Worm (Caenorhabditis elegans): ENCODE data around the gene F35G12.12.

The F35G12.12 gene

DNA sequence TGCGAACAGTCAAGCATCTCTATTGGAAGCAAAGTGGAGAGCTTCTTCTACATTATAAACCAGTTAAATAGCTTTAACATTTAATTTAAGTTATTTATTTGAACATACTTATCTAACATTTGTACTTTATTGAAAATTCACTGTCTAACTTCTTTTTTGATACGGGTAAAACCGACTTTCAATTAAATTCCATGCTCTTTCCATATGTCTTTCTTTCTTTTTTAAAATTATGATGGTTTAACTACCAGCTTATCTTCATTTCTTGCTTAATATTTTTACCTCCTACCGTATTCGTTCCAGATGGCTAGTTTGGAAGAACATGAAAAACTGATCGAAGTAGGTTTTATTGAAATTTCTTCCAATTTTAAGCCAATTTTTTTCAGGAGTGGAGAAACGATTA is at the start of gene F35G12.12:
F35G12.12 (plus strand) TSS at position 301 of the 400 bp plus-strand sequence.
- TF ChIP-seq unc-62 (GFP tag; optimal IDR thresholded peaks at IDR 0.05) = no peak

DNA sequence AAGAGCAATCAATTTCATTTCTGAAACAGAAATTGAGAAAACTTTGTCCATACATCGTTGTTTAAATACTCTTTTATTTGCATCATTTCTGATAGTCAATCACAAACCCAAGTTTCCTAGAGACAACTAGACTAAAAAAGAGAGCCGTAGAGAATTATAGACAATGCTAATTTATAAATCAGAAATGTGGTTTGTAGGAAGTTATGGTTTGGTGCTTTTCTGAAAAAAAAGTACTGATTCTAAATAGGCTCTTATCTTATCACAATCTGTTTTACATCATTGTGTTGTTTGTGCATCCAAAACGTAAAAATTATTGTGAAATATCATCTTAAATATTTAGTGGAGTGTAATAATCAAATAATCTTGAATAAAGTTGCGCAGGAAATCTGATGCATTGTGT is 41.0 kb upstream of the F35G12.12 start, which contains the start of gene ugt-62:
ugt-62 (minus strand) TSS at position 20 of the 400 bp plus-strand sequence.
- TF ChIP-seq unc-62 (GFP tag; optimal IDR thresholded peaks at IDR 0.05) = no peak

DNA sequence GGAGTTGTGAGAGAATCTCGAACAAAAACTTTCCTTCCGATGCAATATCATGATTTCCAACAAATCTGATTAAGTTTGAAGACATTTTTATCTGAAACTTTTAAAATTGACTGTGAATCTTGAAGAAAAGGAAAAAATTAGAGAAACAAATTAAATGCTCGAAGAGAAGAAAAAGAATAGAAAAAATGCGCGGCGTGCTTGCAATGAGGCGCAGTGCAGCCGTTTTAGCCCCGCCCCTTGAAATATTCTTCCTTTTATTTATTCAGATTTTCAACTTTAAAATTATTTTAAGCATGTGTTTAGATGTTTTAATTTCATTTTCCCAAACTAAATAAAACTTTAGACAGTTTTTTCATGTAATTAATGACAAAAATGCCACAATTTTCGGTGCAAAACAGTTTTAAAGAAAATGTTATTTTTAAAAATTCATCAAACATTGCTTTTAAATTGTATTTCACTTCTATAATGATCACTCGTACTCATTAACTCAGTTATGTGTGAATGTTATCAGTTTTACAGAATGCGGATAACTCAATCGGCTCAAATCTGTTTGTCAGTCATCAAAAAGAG is 39.1 kb upstream of the F35G12.12 start, which contains the start of the genes mrps-34 and cisd-3.1:
mrps-34 (minus strand) TSS at position 91 of the 570 bp plus-strand sequence.
cisd-3.1 (plus strand) TSS at position 520 of the 570 bp plus-strand sequence.
- no peak for TF ChIP-seq unc-62 (GFP tag; optimal IDR thresholded peaks at IDR 0.05)

DNA sequence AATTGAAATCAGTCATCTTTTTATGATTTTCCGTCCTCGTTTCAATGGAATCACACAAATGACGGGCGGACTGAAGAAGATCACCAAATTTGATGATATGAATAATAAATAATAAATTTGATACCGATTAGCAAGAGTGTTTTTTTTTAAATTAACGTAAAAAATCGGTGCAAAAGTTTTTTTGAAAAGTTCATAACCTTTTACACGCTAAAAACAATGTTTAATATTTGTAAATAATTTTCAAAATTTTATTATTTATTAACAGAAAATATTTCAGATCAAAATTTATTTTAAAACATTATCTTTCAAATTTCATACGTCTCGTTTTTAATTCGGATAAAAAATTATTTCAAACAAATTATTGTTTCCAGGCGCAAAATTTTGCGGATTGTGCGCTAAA is 36.6 kb upstream of the F35G12.12 start, which contains the start of gene M88.3:
M88.3 (minus strand) TSS at position 101 of the 400 bp plus-strand sequence.
- no peak for TF ChIP-seq unc-62 (GFP tag; optimal IDR thresholded peaks at IDR 0.05)

DNA sequence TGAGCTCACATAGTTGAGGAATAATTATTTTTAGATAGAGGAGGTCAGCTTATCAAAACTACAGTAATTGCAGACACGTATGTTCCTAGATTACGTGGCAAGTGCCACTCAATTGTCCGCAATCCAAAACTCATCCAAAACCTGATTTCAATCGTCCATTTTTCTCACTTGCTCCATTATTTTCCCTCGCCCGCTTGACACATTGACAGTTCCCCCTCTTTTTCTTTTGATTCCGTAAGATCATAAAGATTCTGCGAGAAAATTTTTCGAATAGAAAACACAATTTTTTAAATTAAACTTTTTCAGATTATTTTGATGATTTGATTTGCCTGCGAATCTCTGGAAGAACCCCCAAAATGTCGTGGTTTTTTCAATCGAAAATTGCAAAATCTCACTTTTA is 32.9 kb upstream of the F35G12.12 start, which contains the start of gene M88.4:
M88.4 (plus strand) TSS at position 301 of the 400 bp plus-strand sequence.
- TF ChIP-seq unc-62 (GFP tag; optimal IDR thresholded peaks at IDR 0.05) = no peak

DNA sequence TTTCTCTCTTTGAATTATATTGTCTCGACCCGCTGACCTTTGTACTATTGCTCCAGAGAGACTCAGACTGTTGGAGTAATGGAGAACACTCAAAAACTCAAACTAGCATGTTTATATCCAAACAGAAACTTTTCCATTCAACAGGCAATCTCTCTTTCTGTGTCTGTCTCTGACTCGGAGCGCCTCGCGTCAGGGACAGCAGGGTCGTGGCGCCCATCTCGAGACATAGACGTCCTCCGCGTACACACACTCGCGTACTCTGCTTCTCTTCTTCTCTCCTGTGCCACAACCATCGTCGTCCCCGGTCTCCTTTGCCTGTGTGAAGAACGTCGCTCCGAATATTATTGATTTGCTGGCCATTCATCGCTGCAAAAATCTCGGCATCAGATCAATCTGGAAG is 29.6 kb upstream of the F35G12.12 start:
- TF ChIP-seq unc-62 (GFP tag; optimal IDR thresholded peaks at IDR 0.05) = no peak

DNA sequence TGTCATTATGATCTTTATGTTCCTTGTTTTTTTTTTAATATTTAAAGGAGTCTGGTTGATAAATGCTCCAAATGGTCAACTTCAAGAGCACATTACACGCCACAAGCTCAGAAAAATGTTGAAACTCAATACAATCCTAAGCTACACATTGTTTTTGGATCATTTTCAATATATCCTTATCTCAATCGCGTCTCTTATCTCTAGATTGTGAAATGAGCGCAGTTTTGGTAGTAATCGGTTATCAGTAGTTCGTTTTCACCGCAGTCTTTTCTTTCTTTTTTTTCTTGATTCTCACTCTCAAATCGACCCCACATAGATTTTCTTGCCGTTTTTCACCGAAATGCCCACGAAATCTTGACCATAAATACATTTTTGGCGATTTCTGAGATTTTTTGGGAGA is 28.7 kb upstream of the F35G12.12 start:
- TF ChIP-seq unc-62 (GFP tag; optimal IDR thresholded peaks at IDR 0.05) = no peak

DNA sequence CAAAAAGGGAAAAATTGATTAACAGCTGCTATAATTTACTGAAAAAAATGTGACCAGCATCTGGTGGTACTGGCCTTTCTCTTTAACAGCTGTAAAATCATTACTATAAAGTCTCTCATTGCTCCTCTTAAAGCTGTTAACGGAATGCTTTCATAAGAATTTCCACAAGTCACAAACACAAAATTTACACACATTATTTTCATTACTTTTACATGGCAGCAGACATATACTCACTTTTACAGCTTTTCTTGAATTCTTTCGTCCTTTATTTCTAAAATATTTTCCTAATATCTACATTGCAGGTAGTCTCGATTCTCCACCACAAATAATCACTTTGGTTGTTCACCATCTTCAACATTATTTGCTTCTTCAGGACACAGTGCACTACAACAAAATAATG is 28.3 kb upstream of the F35G12.12 start, which contains the start of gene imph-1:
imph-1 (plus strand) TSS at position 301 of the 400 bp plus-strand sequence.
- no peak for TF ChIP-seq unc-62 (GFP tag; optimal IDR thresholded peaks at IDR 0.05)

DNA sequence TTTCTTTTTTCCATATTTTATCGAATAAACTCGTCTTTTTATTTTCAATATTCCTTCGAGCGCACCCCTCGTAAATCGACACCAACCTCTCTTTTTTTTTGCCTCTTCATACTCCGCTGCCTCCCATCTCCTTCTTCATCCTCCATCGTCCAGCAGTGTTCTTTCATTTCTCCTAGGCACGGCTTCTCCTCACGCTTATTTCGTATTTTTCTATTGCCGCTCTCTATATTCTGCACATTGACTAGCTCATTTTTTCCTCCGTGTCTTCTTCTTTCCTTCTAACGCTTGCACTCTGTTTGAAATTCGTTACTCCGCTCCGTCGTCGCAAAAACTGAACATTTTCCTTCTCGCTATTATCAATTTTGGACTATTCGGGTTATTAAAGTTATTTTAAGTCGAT is 26.2 kb upstream of the F35G12.12 start:
- TF ChIP-seq unc-62 (GFP tag; optimal IDR thresholded peaks at IDR 0.05) = no peak

DNA sequence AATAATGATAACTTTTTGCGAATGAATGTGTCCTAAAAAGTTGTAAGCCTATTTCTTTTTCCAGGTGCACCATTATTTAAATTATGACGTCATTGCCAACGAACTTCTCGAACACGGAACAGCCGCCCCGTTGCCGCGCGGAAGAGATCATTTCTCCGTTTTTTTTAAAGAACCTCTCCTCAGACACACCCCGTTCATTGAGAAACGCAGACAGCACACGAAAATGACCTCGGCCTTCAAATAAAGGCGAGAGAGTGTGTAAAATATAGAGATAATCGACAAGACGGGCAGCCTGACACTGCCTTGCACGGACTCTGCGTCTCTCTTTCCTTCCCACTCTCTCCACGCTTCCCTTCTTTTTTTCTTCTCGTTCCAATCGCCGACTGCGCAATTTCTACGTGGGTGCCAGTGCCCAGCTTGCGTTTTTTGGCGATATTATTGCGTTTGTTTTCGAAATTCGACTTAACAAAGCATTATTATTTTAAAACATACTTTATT is 21.2 kb upstream of the F35G12.12 start:
- TF ChIP-seq unc-62 (GFP tag; optimal IDR thresholded peaks at IDR 0.05) = no peak

DNA sequence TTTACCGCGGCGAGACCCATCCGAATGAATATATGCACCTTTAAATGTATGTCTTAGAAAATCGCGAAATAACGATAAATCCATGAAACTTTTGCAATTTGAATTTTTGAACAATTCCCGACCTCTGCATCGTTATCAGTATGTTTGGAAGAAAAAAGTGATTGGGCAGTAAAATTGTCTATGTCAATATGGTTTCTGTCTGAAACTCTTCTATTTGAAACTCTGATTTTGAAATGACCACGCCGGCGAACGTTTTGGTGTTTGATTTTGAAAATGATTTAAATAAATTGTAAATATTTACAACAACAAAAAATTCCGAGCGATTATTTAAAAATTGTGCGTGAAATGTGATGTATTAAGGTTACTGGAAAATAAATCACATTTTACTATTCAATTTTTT is 20.3 kb upstream of the F35G12.12 start:
- TF ChIP-seq unc-62 (GFP tag; optimal IDR thresholded peaks at IDR 0.05) = no peak

DNA sequence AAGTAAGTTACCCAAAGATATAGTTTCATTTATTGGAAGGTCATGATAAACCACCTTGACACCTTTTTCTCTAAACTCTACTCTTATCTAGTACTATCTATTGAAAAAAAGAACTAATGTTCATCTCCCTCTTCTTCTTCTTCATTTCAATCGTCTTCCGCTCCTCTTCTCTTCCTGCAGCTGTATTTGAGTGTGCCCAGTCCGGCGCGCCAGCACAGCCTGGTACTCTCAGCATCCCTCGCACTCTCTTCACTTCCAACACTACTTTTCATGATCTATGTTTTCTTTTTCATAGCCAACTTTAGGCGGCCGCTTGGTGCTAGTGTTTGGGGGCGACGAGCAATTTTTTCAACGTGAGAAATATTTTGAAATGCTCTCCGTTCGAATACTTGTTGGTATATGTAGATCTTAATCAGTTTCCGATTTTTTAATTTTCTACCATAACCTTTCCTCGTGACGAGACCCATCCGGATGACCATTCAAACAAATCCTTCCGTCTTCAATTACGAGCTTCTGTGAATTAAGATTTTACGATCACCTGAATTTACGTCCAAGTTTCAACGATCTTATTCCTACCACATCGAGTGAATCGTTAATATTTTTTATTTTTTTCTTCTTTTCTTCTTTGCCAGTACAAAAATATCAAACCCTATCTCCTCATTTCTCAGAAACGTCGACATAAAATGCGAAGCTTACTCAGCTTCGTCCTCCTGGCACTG is 19.4 kb upstream of the F35G12.12 start, which contains the start of gene pan-1:
pan-1 (plus strand) TSS at position 669 of the 719 bp plus-strand sequence.
- no peak for TF ChIP-seq unc-62 (GFP tag; optimal IDR thresholded peaks at IDR 0.05)

DNA sequence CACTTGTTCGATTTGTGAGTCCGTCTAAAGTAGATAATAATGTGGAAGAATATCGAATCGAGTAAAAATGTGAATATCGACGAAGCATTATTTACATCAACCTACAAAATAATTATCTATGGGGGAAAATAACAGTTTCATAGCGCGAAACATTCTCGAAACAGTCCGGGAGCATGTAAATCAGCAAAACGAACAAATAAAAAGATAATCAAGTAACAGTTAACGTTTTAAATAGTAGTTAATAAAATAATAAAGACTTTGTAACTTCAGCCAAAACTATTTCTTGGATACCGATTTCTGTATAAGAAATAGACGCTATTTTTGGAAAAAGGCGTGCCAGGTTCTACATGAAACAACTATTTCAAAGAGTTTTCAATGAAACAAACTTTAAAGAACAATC is 13.6 kb upstream of the F35G12.12 start, which contains the start of gene mlcd-1:
mlcd-1 (minus strand) TSS at position 101 of the 400 bp plus-strand sequence.
- no peak for TF ChIP-seq unc-62 (GFP tag; optimal IDR thresholded peaks at IDR 0.05)

DNA sequence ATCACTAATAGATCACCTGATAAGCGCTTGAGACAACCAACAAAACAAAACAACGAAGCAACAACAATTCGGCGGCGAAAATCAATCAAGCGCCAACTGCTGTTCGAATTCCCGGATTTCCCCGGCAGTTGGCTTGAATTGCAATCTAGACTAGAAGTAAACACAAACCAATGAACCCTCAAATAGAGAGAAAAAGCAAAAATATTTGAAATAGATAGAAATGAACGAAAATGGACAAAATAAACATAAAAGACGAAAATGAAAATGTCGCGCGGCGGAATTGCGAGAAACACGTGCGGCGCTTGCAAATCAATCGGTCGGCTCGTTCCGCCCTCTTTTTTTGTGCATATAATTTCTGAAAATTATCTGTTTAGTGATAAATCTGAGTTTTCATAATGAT is 13.1 kb upstream of the F35G12.12 start, which contains the start of gene idhg-1:
idhg-1 (plus strand) TSS at position 343 of the 400 bp plus-strand sequence.
- TF ChIP-seq unc-62 (GFP tag; optimal IDR thresholded peaks at IDR 0.05) = no peak

DNA sequence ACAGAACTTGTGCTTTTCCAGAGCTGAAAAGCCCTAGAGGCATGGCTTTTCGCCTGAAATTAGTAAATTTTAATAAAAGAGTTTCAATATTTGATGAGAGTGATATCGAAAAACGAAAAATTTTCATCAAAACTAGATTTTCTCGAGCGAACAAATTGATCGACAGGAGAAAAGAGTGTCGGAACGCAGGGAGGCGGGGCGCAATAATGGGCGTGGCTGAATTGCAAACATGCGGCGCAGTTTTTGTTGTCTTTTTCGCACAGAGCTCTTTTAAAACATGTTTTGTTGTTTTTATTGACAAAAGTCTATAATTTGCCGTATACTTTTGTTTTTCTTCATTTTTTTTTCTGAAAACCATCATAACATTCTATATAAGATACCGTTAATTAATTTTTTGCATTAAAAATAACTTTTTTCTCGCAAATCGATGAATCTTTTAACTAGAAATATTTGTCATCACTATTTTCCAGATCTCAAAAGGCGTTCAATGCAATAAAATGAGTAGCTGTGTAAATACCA is 3.2 kb upstream of the F35G12.12 start, which contains the start of the genes sel-5 and wdr-48:
sel-5 (minus strand) TSS at position 53 of the 519 bp plus-strand sequence.
wdr-48 (plus strand) TSS at position 469 of the 519 bp plus-strand sequence.
- TF ChIP-seq unc-62 (GFP tag; optimal IDR thresholded peaks at IDR 0.05) = no peak

DNA sequence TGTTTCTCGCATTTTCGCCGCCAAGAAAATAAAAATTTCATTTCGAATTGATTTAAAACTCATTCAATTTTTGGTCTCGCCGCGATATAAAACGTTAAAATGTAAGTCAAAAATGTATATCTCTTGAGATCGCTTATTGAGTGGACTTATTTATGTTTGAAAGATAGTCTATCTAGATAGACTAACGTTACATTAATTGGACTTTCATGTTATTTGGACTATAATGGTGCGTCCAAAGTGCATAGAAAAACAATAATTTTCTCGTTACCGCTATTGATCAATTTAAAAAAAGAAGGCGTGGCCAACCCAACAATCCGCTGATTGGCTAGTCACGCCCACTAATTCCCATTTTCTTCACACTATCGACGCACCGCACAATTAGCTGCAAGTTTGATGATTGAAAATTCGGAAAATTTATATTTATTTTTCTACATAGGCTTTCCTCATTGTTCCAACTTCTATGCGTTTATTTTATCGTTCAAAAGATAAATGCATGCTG is 2.5 kb downstream of the F35G12.12 start, which contains the start of gene F35G12.5:
F35G12.5 (plus strand) TSS at position 51 of the 499 bp plus-strand sequence.
- no peak for TF ChIP-seq unc-62 (GFP tag; optimal IDR thresholded peaks at IDR 0.05)
